Worm (Caenorhabditis elegans): ENCODE data around the gene T24C4.10.

Gene T24C4.10

ce11 chrIII:907311-907710 is 16.3 kb upstream of the T24C4.10 start, which contains the start of gene F23H11.4:
Gene F23H11.4, minus strand, starts transcription at chrIII:907539.
- TF ChIP-seq tab-1 (GFP tag; IDR thresholded peaks at IDR 0.05) (no peak), klf-2 (GFP tag; conservative IDR thresholded peaks at IDR 0.05) (no peak), med-1 (GFP tag; optimal IDR thresholded peaks at IDR 0.05; ENCODE audit: insufficient read depth) (no peak), ztf-23 (GFP tag; IDR thresholded peaks at IDR 0.05) (no peak), ref-1 (GFP tag; conservative IDR thresholded peaks at IDR 0.05) (no peak), cog-1 (tag; optimal IDR thresholded peaks at IDR 0.05) (no peak), T22C8.4 (GFP tag; IDR thresholded peaks at IDR 0.05) (no peak), flt-1 (GFP tag; IDR thresholded peaks at IDR 0.05) (no peak), ztf-29 (GFP tag; IDR thresholded peaks at IDR 0.05) (no peak)

- TF ChIP-seq klf-2 (GFP tag; conservative IDR thresholded peaks at IDR 0.05) = no peak
- TF ChIP-seq cog-1 (tag; optimal IDR thresholded peaks at IDR 0.05) = no peak
- no peak for TF ChIP-seq med-1 (GFP tag; optimal IDR thresholded peaks at IDR 0.05; ENCODE audit: insufficient read depth)
- no peak for TF ChIP-seq tab-1 (GFP tag; IDR thresholded peaks at IDR 0.05)
- no peak for TF ChIP-seq flt-1 (GFP tag; IDR thresholded peaks at IDR 0.05)
- no peak for TF ChIP-seq ztf-29 (GFP tag; IDR thresholded peaks at IDR 0.05)
- TF ChIP-seq ref-1 (GFP tag; conservative IDR thresholded peaks at IDR 0.05) = no peak
- no peak for TF ChIP-seq ztf-23 (GFP tag; IDR thresholded peaks at IDR 0.05)
- TF ChIP-seq T22C8.4 (GFP tag; IDR thresholded peaks at IDR 0.05) = no peak
Measured at ce11 chrIII:901600-902250, 10.7 kb upstream of the T24C4.10 start.

DNA sequence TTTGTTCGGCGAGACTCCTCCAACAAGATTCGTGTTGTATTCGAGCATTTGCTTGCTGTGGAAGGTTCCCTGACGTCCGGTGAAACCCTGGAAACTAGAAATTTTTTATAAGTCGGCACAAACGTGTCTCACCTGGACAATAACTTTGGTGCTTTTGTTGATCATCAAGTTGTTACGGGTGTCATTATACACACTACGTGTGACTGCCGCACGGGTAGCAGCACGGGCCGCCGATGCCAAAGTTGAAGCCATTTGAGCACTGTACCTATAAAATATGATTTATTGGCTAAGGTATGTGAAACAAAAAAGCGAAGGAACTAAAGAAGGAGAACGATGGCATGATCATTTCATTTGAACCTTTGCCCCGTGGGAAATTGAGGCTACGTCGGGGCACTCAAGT is 10.1 kb upstream of the T24C4.10 start, which contains the start of gene sucl-2:
Gene sucl-2, minus strand, starts transcription at position 265 of the 400 bp plus-strand sequence.
- TF ChIP-seq cog-1 (tag; optimal IDR thresholded peaks at IDR 0.05) = no peak
- no peak for TF ChIP-seq ztf-23 (GFP tag; IDR thresholded peaks at IDR 0.05)
- TF ChIP-seq med-1 (GFP tag; optimal IDR thresholded peaks at IDR 0.05; ENCODE audit: insufficient read depth) = no peak
- no peak for TF ChIP-seq tab-1 (GFP tag; IDR thresholded peaks at IDR 0.05)
- TF ChIP-seq klf-2 (GFP tag; conservative IDR thresholded peaks at IDR 0.05) = no peak
- no peak for TF ChIP-seq ztf-29 (GFP tag; IDR thresholded peaks at IDR 0.05)
- TF ChIP-seq T22C8.4 (GFP tag; IDR thresholded peaks at IDR 0.05) = no peak

DNA sequence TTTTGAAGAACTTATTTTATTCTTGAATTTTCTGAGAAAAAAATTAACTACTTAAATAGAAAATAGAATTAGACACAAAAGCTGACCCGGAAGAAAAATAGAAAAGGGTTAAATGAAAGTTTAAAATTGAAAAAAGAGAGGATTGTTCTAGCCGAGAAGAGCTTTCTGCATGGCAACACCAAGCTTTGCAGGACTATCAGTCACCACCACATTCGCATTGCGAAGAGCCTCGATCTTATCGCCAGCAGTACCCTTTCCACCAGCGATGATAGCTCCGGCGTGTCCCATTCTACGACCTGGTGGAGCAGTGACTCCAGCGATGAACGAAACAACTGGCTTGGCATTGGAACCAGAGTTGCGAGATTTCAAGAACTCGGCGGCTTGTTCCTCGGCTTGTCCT is 9.1 kb upstream of the T24C4.10 start:
- TF ChIP-seq ref-1 (GFP tag; conservative IDR thresholded peaks at IDR 0.05) (no peak), ztf-23 (GFP tag; IDR thresholded peaks at IDR 0.05) (no peak), cog-1 (tag; optimal IDR thresholded peaks at IDR 0.05) (no peak), klf-2 (GFP tag; conservative IDR thresholded peaks at IDR 0.05) (no peak), tab-1 (GFP tag; IDR thresholded peaks at IDR 0.05) (no peak), ztf-29 (GFP tag; IDR thresholded peaks at IDR 0.05) (no peak), flt-1 (GFP tag; IDR thresholded peaks at IDR 0.05) (no peak), med-1 (GFP tag; optimal IDR thresholded peaks at IDR 0.05; ENCODE audit: insufficient read depth) (no peak)

- TF ChIP-seq med-1 (GFP tag; optimal IDR thresholded peaks at IDR 0.05; ENCODE audit: insufficient read depth) (no peak), ref-1 (GFP tag; conservative IDR thresholded peaks at IDR 0.05) (no peak), T22C8.4 (GFP tag; IDR thresholded peaks at IDR 0.05) (no peak), flt-1 (GFP tag; IDR thresholded peaks at IDR 0.05) (no peak), klf-2 (GFP tag; conservative IDR thresholded peaks at IDR 0.05) (no peak), cog-1 (tag; optimal IDR thresholded peaks at IDR 0.05) (no peak), ztf-23 (GFP tag; IDR thresholded peaks at IDR 0.05) (no peak), tab-1 (GFP tag; IDR thresholded peaks at IDR 0.05) (no peak), ztf-29 (GFP tag; IDR thresholded peaks at IDR 0.05) (no peak)
Measured at ce11 chrIII:896904-897303, 5.9 kb upstream of the T24C4.10 start.

DNA sequence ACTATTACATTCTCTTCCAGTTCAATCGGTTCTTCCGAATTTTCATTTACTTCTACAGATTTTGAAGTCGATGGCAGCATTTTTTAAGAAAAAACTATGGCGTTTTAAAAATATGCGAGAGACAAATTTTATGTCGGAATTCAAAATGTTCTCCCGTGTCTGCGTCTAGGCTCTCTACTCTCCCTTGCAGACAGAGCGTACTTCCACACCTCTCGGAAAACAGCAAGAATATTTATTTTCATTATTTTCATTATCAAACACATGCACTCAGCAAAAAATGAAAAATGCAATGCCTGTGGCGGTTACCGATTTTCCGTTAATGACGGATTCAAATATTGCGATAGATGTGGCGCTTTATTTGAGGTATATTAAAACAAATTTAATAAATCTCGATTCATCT is 4.5 kb upstream of the T24C4.10 start, which contains the start of the genes ztf-18 and F23H11.2:
Gene ztf-18, minus strand, starts transcription at position 188 of the 400 bp plus-strand sequence.
Gene F23H11.2, plus strand, starts transcription at position 223 of the 400 bp plus-strand sequence.
- TF ChIP-seq ztf-29 (GFP tag; IDR thresholded peaks at IDR 0.05) (no peak), flt-1 (GFP tag; IDR thresholded peaks at IDR 0.05) (no peak), klf-2 (GFP tag; conservative IDR thresholded peaks at IDR 0.05) (no peak), T22C8.4 (GFP tag; IDR thresholded peaks at IDR 0.05) (no peak), med-1 (GFP tag; optimal IDR thresholded peaks at IDR 0.05; ENCODE audit: insufficient read depth) (no peak), ztf-23 (GFP tag; IDR thresholded peaks at IDR 0.05) (no peak), tab-1 (GFP tag; IDR thresholded peaks at IDR 0.05) (no peak), cog-1 (tag; optimal IDR thresholded peaks at IDR 0.05) (no peak), ref-1 (GFP tag; conservative IDR thresholded peaks at IDR 0.05) (no peak)

DNA sequence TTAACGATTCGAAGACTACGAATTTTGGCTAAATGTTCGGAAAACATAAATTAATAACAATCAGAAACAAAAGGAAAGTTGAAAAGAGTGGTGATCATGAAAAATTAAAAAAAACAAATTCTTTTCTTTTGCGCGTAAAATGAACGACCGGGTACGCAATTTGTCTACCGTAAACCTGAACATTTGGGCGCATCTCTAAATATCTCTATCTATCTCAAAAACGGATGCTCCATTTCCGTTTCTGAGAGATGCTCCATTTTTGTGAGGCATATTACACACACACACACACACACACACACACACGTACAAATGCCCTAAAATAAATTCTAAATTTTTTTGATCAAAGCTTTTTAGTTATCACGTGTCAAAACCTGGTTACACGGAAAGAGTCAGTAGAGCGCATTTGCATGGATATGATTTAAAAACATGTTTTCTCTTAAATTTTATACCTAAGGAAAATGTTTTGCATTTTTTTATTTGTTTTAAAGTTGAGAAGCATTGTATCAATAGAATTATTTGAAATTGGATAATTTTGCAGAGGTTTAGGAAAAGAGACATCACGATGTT is 2.0 kb downstream of the T24C4.10 start:
- TF ChIP-seq ref-1 (GFP tag; conservative IDR thresholded peaks at IDR 0.05) = no peak
- TF ChIP-seq med-1 (GFP tag; optimal IDR thresholded peaks at IDR 0.05; ENCODE audit: insufficient read depth) = no peak
- no peak for TF ChIP-seq ztf-29 (GFP tag; IDR thresholded peaks at IDR 0.05)
- no peak for TF ChIP-seq cog-1 (tag; optimal IDR thresholded peaks at IDR 0.05)
- no peak for TF ChIP-seq ztf-23 (GFP tag; IDR thresholded peaks at IDR 0.05)
- TF ChIP-seq tab-1 (GFP tag; IDR thresholded peaks at IDR 0.05) = no peak

ce11 chrIII:887874-888299 is 3.2 kb downstream of the T24C4.10 start:
- TF ChIP-seq med-1 (GFP tag; optimal IDR thresholded peaks at IDR 0.05; ENCODE audit: insufficient read depth) = no peak
- 0 out of 2 replicates have a peak, but pooled peaks have one; percentile 34 for TF ChIP-seq flt-1 (GFP tag; IDR thresholded peaks at IDR 0.05)
- TF ChIP-seq ztf-23 (GFP tag; IDR thresholded peaks at IDR 0.05) = no peak
- TF ChIP-seq tab-1 (GFP tag; IDR thresholded peaks at IDR 0.05) = no peak
- no peak for TF ChIP-seq klf-2 (GFP tag; conservative IDR thresholded peaks at IDR 0.05)
- TF ChIP-seq T22C8.4 (GFP tag; IDR thresholded peaks at IDR 0.05) = peak; percentile 90
- no peak for TF ChIP-seq ztf-29 (GFP tag; IDR thresholded peaks at IDR 0.05)
- no peak for TF ChIP-seq ref-1 (GFP tag; conservative IDR thresholded peaks at IDR 0.05)
- peak; percentile 75 for TF ChIP-seq cog-1 (tag; optimal IDR thresholded peaks at IDR 0.05)

DNA sequence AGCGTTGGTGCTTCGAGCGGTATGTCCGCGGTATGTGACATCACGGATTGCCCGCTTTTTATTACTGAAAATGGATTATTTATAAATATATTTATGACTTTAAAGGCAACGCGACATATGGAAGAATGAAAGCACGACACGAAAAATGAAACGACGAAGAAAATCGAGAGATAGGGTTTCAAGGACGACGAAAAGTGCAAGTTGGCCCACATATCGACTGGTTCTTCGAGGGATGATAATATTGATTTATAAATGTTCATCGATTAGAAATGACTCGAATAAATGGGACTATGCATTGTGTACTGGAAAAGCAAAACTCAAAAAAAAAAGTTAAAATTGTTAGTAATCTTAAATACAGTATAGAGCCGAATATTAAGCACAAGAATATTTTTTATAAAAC is 4.3 kb downstream of the T24C4.10 start, which contains the start of gene zer-1:
Gene zer-1, minus strand, starts transcription at position 68 of the 400 bp plus-strand sequence.
- TF ChIP-seq med-1 (GFP tag; optimal IDR thresholded peaks at IDR 0.05; ENCODE audit: insufficient read depth) = no peak

Data from whole organism, midembryonic.